Worm (Caenorhabditis elegans): ENCODE results near the gene F14H3.3.

DNA sequence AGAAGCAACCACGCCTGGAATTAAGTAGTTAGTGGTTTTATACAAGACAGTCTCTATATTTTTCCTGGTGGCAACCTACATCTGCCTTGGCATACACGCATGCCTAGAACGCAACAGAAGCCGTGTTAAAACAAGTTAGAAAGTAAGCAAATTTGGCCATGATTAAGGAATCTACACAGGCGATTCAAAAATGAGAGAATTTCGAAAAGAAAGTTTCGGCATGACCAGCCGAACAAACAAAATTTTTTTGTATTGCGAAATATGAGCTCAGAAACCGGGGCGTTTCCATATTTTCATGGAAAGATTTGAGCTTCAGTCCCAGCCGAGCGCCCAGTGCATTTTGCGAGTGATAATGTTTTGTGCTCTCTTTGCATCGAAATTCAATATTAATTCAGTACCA lies 6.9 kb upstream of the F14H3.3 start, which contains the start of gene F14H3.15:
- TF ChIP-seq aha-1 (tag) (no peak), nhr-237 (tag; optimal IDR thresholded peaks at IDR 0.05) (no peak)
